Fruit fly (Drosophila melanogaster) whole organism, embryonic: Measurements from ENCODE around the gene Gel.

Source experiments
- B-H1 ChIP-seq: fragments of 200-800 bp; sonication (Bioruptor generic); IDR thresholded peaks from 3 replicates; pipeline ENCODE4 v1.3.6; 2022; ENCODE audit warnings: missing biosample characterization, missing genetic modification characterization
- CG10543 ChIP-seq: fragments of 200-800 bp; sonication (Bioruptor generic); optimal IDR thresholded peaks from 3 replicates; lab custom pipeline; 2017; ENCODE audit warnings: missing biosample characterization, mild to moderate bottlenecking, missing genetic modification characterization, moderate library complexity
- CG10654 ChIP-seq: fragments of 200-800 bp; sonication (Bioruptor generic); optimal IDR thresholded peaks from 2 replicates; lab custom pipeline; 2016; ENCODE audit warnings: missing biosample characterization, missing genetic modification characterization
- CG11093 ChIP-seq: fragments of 200-800 bp; sonication (Bioruptor generic); IDR thresholded peaks from 3 replicates; pipeline ENCODE4 v1.3.6; 2022; ENCODE audit warnings: missing biosample characterization, missing genetic modification characterization
- CG11247 ChIP-seq: fragments of 200-800 bp; sonication (Bioruptor generic); IDR thresholded peaks from 2 replicates; pipeline ENCODE4 v1.3.6; 2022; ENCODE audit warnings: missing biosample characterization, missing genetic modification characterization
- CG11456 ChIP-seq: fragments of 200-800 bp; sonication (Bioruptor generic); IDR thresholded peaks from 3 replicates; pipeline ENCODE4 v1.3.6; 2022; ENCODE audit warnings: missing biosample characterization, missing genetic modification characterization
- CG12155 ChIP-seq: fragments of 200-800 bp; sonication (Bioruptor generic); optimal IDR thresholded peaks from 3 replicates; lab custom pipeline; 2016; ENCODE audit warnings: missing biosample characterization, missing genetic modification characterization
- CG12299 ChIP-seq: fragments of 200-800 bp; sonication (Bioruptor generic); optimal IDR thresholded peaks from 2 replicates; lab custom pipeline; 2018; ENCODE audit warnings: missing biosample characterization, mild to moderate bottlenecking, missing genetic modification characterization
- CG1647 ChIP-seq: fragments of 200-800 bp; sonication (Bioruptor generic); optimal IDR thresholded peaks from 3 replicates; lab custom pipeline; 2016; ENCODE audit warnings: missing biosample characterization, missing genetic modification characterization
- CG17361 ChIP-seq: fragments of 200-800 bp; sonication (Bioruptor generic); IDR thresholded peaks from 3 replicates; pipeline ENCODE4 v1.3.6; 2022; ENCODE audit warnings: missing biosample characterization, missing genetic modification characterization
- CG18619 ChIP-seq: fragments of 200-800 bp; sonication (Bioruptor generic); optimal IDR thresholded peaks from 3 replicates; lab custom pipeline; 2017; ENCODE audit warnings: missing biosample characterization, mild to moderate bottlenecking, missing genetic modification characterization
- CG31224 ChIP-seq: fragments of 200-800 bp; sonication (Bioruptor generic); IDR thresholded peaks from 2 replicates; pipeline ENCODE4 v1.3.6; 2022; ENCODE audit warnings: missing biosample characterization, missing genetic modification characterization
- CG31388 ChIP-seq: fragments of 200-800 bp; sonication (Bioruptor generic); optimal IDR thresholded peaks from 2 replicates; lab custom pipeline; 2016; ENCODE audit warnings: missing biosample characterization, missing genetic modification characterization
- CG3726 ChIP-seq: fragments of 200-800 bp; sonication (Bioruptor generic); IDR thresholded peaks from 3 replicates; pipeline ENCODE4, ENCODE4 v1.3.6; 2022; ENCODE audit warnings: missing biosample characterization, missing genetic modification characterization
- CG4854 ChIP-seq: fragments of 200-800 bp; sonication (Bioruptor generic); optimal IDR thresholded peaks from 2 replicates; lab custom pipeline; 2016; ENCODE audit warnings: missing biosample characterization, missing genetic modification characterization, inconsistent platforms
- CG6765 ChIP-seq: fragments of 200-800 bp; sonication (Bioruptor generic); optimal IDR thresholded peaks from 3 replicates; lab custom pipeline; 2017; ENCODE audit warnings: missing biosample characterization, mild to moderate bottlenecking, missing genetic modification characterization
- CG7786 ChIP-seq: fragments of 200-800 bp; sonication (Bioruptor generic); optimal IDR thresholded peaks from 2 replicates; lab custom pipeline; 2016; ENCODE audit warnings: missing biosample characterization, missing genetic modification characterization
- CG9817 ChIP-seq: fragments of 200-800 bp; sonication (Bioruptor generic); optimal IDR thresholded peaks from 2 replicates; lab custom pipeline; 2018; ENCODE audit warnings: missing biosample characterization, mild to moderate bottlenecking, missing genetic modification characterization, moderate library complexity
- CTCF ChIP-seq: fragments of 200-800 bp; sonication (Bioruptor generic); optimal IDR thresholded peaks from 2 replicates; lab custom pipeline; 2017; ENCODE audit warnings: missing biosample characterization, mild to moderate bottlenecking, missing genetic modification characterization, moderate library complexity
- Fer3 ChIP-seq: fragments of 200-800 bp; sonication (Bioruptor generic); optimal IDR thresholded peaks from 2 replicates; lab custom pipeline; 2018; ENCODE audit warnings: missing biosample characterization, mild to moderate bottlenecking, missing genetic modification characterization, moderate library complexity
- H2.0 ChIP-seq: fragments of 200-800 bp; sonication (Bioruptor generic); IDR thresholded peaks from 2 replicates; pipeline ENCODE4 v1.3.6; 2022; ENCODE audit warnings: missing biosample characterization, missing genetic modification characterization
- HmgD ChIP-seq: fragments of 200-800 bp; sonication (Bioruptor generic); optimal IDR thresholded peaks from 3 replicates; lab custom pipeline; 2016; ENCODE audit warnings: missing biosample characterization, missing genetic modification characterization
- Hr39 ChIP-seq: fragments of >200 bp; optimal IDR thresholded peaks from 2 replicates; lab custom pipeline; 2017
- Lim3 ChIP-seq: fragments of 200-800 bp; sonication (Bioruptor generic); IDR thresholded peaks from 2 replicates; pipeline ENCODE4 v1.3.6; 2022; ENCODE audit warnings: missing biosample characterization, missing genetic modification characterization
- MESR4 ChIP-seq: fragments of 200-800 bp; sonication (Bioruptor generic); optimal IDR thresholded peaks from 2 replicates; lab custom pipeline; 2018; ENCODE audit warnings: missing biosample characterization, mild to moderate bottlenecking, missing genetic modification characterization, moderate library complexity
- NC2β ChIP-seq: fragments of 200-800 bp; sonication (Bioruptor generic); optimal IDR thresholded peaks from 2 replicates; lab custom pipeline; 2016; ENCODE audit warnings: missing biosample characterization, missing genetic modification characterization
- Opbp ChIP-seq: fragments of 200-800 bp; sonication (Bioruptor generic); IDR thresholded peaks from 3 replicates; pipeline ENCODE4 v1.3.6; 2022; ENCODE audit warnings: missing biosample characterization, missing genetic modification characterization; ENCODE audit not compliant: partially characterized antibody
- Optix ChIP-seq: fragments of 200-800 bp; sonication (Bioruptor generic); IDR thresholded peaks from 3 replicates; pipeline ENCODE4 v1.3.6; 2022; ENCODE audit warnings: missing biosample characterization, missing genetic modification characterization
- Sox102F ChIP-seq: fragments of 200-800 bp; sonication (Bioruptor generic); optimal IDR thresholded peaks from 2 replicates; lab custom pipeline; 2018; ENCODE audit warnings: missing biosample characterization, mild to moderate bottlenecking, missing genetic modification characterization, moderate library complexity
- cato ChIP-seq: fragments of 200-800 bp; sonication (Bioruptor generic); optimal IDR thresholded peaks from 2 replicates; lab custom pipeline; 2016; ENCODE audit warnings: missing biosample characterization, missing genetic modification characterization, borderline replicate concordance
- chm ChIP-seq: fragments of 200-800 bp; sonication (Bioruptor generic); IDR thresholded peaks from 2 replicates; pipeline ENCODE4 v1.3.6; 2022; ENCODE audit warnings: missing biosample characterization, missing genetic modification characterization
- croc ChIP-seq: fragments of 200-800 bp; sonication (Bioruptor generic); conservative IDR thresholded peaks from 3 replicates; pipeline ENCODE4 v1.3.6; 2022; ENCODE audit warnings: missing biosample characterization, missing genetic modification characterization
- dmrt11E ChIP-seq: fragments of 200-800 bp; sonication (Bioruptor generic); optimal IDR thresholded peaks from 3 replicates; lab custom pipeline; 2018; ENCODE audit warnings: missing biosample characterization, mild to moderate bottlenecking, missing genetic modification characterization, moderate library complexity
- esg ChIP-seq: fragments of 200-800 bp; sonication (Bioruptor generic); conservative IDR thresholded peaks from 2 replicates; pipeline ENCODE4 v1.3.6; 2022; ENCODE audit warnings: missing biosample characterization, missing genetic modification characterization
- ftz-f1 ChIP-seq: fragments of 200-800 bp; sonication (Bioruptor generic); optimal IDR thresholded peaks from 2 replicates; lab custom pipeline; 2016; ENCODE audit warnings: missing biosample characterization, missing genetic modification characterization
- gsb-n ChIP-seq: fragments of 200-800 bp; sonication (Bioruptor generic); optimal IDR thresholded peaks from 3 replicates; lab custom pipeline; 2018; ENCODE audit warnings: missing biosample characterization, mild to moderate bottlenecking, missing genetic modification characterization
- her ChIP-seq: fragments of 200-800 bp; sonication (Bioruptor generic); optimal IDR thresholded peaks from 2 replicates; lab custom pipeline; 2016; ENCODE audit warnings: missing biosample characterization, missing genetic modification characterization
- lov ChIP-seq, 2 experiments: fragments of 200-800 bp in 1 of 2; fragments of >200 bp in 1 of 2; sonication (Bioruptor generic) in 1 of 2; IDR thresholded peaks in 1 of 2; optimal IDR thresholded peaks in 1 of 2; 2 replicates in 1 of 2; 3 replicates in 1 of 2; pipeline versions ENCODE4 v1.3.6 to Lab custom; 2017 to 2022; ENCODE audit warnings: missing biosample characterization in 1 of 2, missing genetic modification characterization in 1 of 2
- nom ChIP-seq: fragments of 200-800 bp; sonication (Bioruptor generic); optimal IDR thresholded peaks from 2 replicates; lab custom pipeline; 2017; ENCODE audit warnings: missing biosample characterization, missing genetic modification characterization, mild to moderate bottlenecking, moderate library complexity, missing genetic modification reagents
- pb ChIP-seq: fragments of 200-800 bp; sonication (Bioruptor generic); optimal IDR thresholded peaks from 3 replicates; lab custom pipeline; 2016; ENCODE audit warnings: missing biosample characterization, missing genetic modification characterization
- pros ChIP-seq: fragments of 200-800 bp; sonication (Bioruptor generic); optimal IDR thresholded peaks from 3 replicates; lab custom pipeline; 2019; ENCODE audit warnings: missing biosample characterization, mild to moderate bottlenecking, missing genetic modification characterization, moderate library complexity
- schlank ChIP-seq: fragments of 200-800 bp; sonication (Bioruptor generic); optimal IDR thresholded peaks from 2 replicates; lab custom pipeline; 2018; ENCODE audit warnings: missing biosample characterization, mild to moderate bottlenecking, missing genetic modification characterization
- sd ChIP-seq: fragments of 200-800 bp; sonication (Bioruptor generic); optimal IDR thresholded peaks from 3 replicates; lab custom pipeline; 2018; ENCODE audit warnings: missing biosample characterization, mild to moderate bottlenecking, missing genetic modification characterization, moderate library complexity
- sens ChIP-seq: fragments of 200-800 bp; sonication (Bioruptor generic); peaks from one replicate; lab custom pipeline; 2016; ENCODE audit warnings: missing biosample characterization, missing genetic modification characterization
- sim ChIP-seq: fragments of 200-800 bp; sonication (Bioruptor generic); IDR thresholded peaks from 2 replicates; pipeline ENCODE4 v1.3.6; 2022; ENCODE audit warnings: missing biosample characterization, missing genetic modification characterization
- sug ChIP-seq: fragments of 200-800 bp; optimal IDR thresholded peaks from 2 replicates; lab custom pipeline; 2019; ENCODE audit warnings: missing biosample characterization, mild to moderate bottlenecking, missing genetic modification characterization, moderate library complexity
- tio ChIP-seq: fragments of 200-800 bp; sonication (Bioruptor generic); optimal IDR thresholded peaks from 2 replicates; lab custom pipeline; 2017; ENCODE audit warnings: missing biosample characterization, missing genetic modification characterization, inconsistent platforms
- vvl ChIP-seq: fragments of 200-800 bp; sonication (Bioruptor generic); IDR thresholded peaks from 2 replicates; pipeline ENCODE4 v1.3.6; 2022; ENCODE audit warnings: missing biosample characterization, missing genetic modification characterization
- wor ChIP-seq: fragments of 200-800 bp; sonication (Bioruptor generic); IDR thresholded peaks from 2 replicates; pipeline ENCODE4 v1.3.6; 2022; ENCODE audit warnings: missing biosample characterization, missing genetic modification characterization

Gel gene

DNA sequence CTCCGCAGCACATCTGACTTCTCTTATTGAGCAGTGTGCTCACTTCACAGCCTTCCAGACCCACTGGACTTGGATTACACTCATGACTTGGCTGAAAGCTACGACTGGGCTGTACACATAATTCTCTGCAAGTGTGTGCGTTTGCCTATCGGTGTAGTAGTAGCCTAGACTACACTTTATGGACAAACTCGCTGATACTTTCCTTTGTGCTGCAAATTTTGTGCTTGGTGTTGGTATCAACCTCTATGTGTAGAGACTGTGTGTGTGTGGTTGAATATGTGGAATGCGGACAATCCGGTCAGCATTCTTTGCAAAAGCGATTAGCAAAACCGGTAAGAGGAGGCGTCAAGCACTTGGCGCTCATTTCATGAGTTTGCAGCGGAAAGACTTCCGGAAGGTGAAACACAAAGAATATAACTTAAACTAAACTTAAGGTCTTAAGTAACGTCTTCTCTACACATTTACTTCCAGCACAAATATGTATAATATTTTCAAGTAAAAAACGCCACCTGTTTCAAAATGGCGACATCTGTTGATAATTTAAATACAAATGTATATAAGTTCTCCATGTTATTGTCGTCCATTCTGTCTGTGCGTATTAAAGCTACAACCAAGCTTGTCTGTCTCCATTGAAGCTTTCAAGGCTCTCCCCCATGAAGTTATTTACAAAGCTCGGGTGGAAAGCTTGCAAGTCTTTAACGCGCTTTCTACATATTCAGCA, 48.0 kb upstream of the Gel start (continued):
- TF ChIP-seq CG10543 (GFP tag; lab: Kevin White, UChicago) (peak; percentile 61), pb (GFP tag; lab: Kevin White, UChicago) (no peak), her (GFP tag; lab: Kevin White, UChicago) (no peak), B-H1 (GFP tag; lab: Robert Waterston, UW) (no peak), CTCF (GFP tag; lab: Kevin White, UChicago) (peak; percentile 92), CG31388 (GFP tag; lab: Kevin White, UChicago) (no peak), CG12299 (tag; lab: Kevin White, UChicago) (no peak), CG31224 (GFP tag; lab: Robert Waterston, UW) (no peak), sd (tag; lab: Kevin White, UChicago) (peak; percentile 100), CG9817 (no peak), tio (GFP tag; lab: Kevin White, UChicago) (no peak), pros (GFP tag; lab: Kevin White, UChicago) (peak; percentile 79), H2.0 (GFP tag; lab: Robert Waterston, UW) (no peak), CG6765 (GFP tag; lab: Kevin White, UChicago) (no peak), CG11093 (no peak)

DNA sequence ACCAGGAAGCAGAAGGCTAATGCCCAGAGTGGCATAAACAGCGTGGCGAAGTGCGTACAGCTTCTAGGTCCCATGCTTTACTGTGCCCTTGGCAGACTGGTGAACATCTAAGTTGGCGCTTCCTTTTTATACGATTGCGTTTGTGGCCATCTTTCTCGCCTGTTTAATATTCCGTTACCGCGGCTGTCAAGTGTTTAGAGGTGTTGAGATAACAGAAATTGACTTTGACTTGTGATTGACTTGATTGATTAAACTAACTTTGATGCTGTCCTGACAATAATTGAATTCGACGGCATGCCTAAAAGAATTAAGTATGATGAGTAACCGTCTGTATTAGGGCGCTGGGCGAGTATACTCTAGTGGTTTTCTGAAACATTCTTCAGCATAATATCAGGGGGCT, 44.9 kb upstream of the Gel start, which contains the start of gene Dsk:
TSS of gene Dsk (minus strand) at position 101 of the 400 bp plus-strand sequence.
- TF ChIP-seq Opbp (no peak), CG4854 (no peak), esg (GFP tag; lab: Robert Waterston, UW) (0 out of 2 replicates have a peak, but pooled peaks have one; percentile 8)

DNA sequence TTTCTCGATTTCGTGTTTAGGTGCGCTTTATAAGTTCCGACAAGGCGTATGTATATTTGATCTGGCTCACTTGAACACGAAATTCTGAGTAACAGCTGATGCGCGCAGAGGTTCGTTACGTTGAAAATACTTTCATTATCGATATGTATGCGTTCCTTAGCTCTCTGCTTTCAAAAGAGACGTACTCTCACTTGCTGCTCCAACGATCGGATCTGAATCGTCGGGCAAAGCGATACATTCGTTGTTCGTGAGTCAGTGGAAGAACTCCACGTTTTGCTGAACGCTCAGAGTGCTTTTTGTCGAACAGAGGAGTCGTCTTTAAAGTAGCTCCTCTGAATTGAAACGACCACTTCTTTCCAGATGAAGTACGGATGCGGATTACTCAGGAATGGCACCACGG, 38.0 kb upstream of the Gel start, which contains the start of gene beta-Man:
TSS of gene beta-Man (plus strand) at position 152 of the 400 bp plus-strand sequence.
- TF ChIP-seq dmrt11E (tag; lab: Kevin White, UChicago) (no peak), CG11247 (GFP tag; lab: Robert Waterston, UW) (no peak), Optix (GFP tag; lab: Robert Waterston, UW) (no peak), Sox102F (no peak), CG10654 (GFP tag; lab: Kevin White, UChicago) (no peak), MESR4 (GFP tag; lab: Kevin White, UChicago) (peak; percentile 44), croc (no peak), CG12155 (no peak), sim (no peak), CG17361 (GFP tag; lab: Robert Waterston, UW) (no peak), wor (GFP tag; lab: Robert Waterston, UW) (no peak), NC2β (GFP tag; lab: Kevin White, UChicago) (no peak), HmgD (GFP tag; lab: Kevin White, UChicago) (no peak), CG7786 (GFP tag; lab: Kevin White, UChicago) (no peak), sug (tag; lab: Kevin White, UChicago) (peak; percentile 36), chm (GFP tag; lab: Robert Waterston, UW) (no peak), Fer3 (tag; lab: Kevin White, UChicago) (no peak), CG3726 (GFP tag; lab: Robert Waterston, UW) (no peak), lov (optimal IDR thresholded peaks at IDR 0.05; lab: Kevin White, UChicago) (no peak), lov (GFP tag; IDR thresholded peaks at IDR 0.05; lab: Robert Waterston, UW) (no peak), Lim3 (no peak), CG11456 (GFP tag; lab: Robert Waterston, UW) (no peak), cato (GFP tag; lab: Kevin White, UChicago) (no peak), schlank (tag; lab: Kevin White, UChicago) (no peak), CG1647 (no peak), CG18619 (GFP tag; lab: Kevin White, UChicago) (no peak), vvl (GFP tag; lab: Robert Waterston, UW) (no peak), nom (peak; percentile 48), sens (GFP tag; lab: Kevin White, UChicago) (peak; percentile 69), Hr39 (lab: Kevin White, UChicago) (no peak), ftz-f1 (GFP tag; lab: Kevin White, UChicago) (no peak), gsb-n (tag; lab: Kevin White, UChicago) (no peak)
